Worm (Caenorhabditis elegans): ENCODE data around the gene B0464.6.

Gene B0464.6

DNA sequence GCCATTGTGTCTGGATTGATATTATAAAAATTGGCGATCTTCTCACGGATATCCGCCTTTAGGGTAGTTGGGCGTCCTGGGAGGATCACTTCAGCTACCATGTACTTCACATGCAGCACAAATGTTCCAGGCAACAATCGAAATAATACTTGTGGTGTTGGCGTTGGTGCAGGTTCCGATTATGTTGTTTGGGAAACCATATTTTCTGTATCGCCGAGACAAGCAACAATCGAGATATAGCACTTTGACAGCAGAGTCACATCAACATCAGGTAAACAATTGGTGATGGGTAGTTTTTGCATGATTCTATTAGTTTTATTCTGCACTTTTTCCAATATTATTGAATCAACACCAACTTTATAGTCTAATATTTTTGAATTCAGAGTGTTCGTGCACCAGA lies 52.4 kb downstream of the B0464.6 start, which contains the start of gene T26G10.3:
Gene T26G10.3, minus strand, starts transcription at position 101 of the 400 bp plus-strand sequence.
- TF ChIP-seq nhr-25 (tag; optimal IDR thresholded peaks at IDR 0.05): no peak
- no peak for TF ChIP-seq nhr-11 (tag; optimal IDR thresholded peaks at IDR 0.05)
- TF ChIP-seq elt-1 (tag; optimal IDR thresholded peaks at IDR 0.05): no peak
- TF ChIP-seq egl-5 (tag; optimal IDR thresholded peaks at IDR 0.05): no peak
- TF ChIP-seq hmg-11 (tag; optimal IDR thresholded peaks at IDR 0.05): no peak
- TF ChIP-seq lsy-12 (tag; optimal IDR thresholded peaks at IDR 0.05): no peak
- no peak for TF ChIP-seq fkh-10 (GFP tag; optimal IDR thresholded peaks at IDR 0.05)
- no peak for TF ChIP-seq eor-1 (tag; optimal IDR thresholded peaks at IDR 0.05)
- no peak for TF ChIP-seq aly-2 (tag; optimal IDR thresholded peaks at IDR 0.05)
- no peak for TF ChIP-seq nhr-43 (tag; optimal IDR thresholded peaks at IDR 0.05; ENCODE audit: poor library complexity, severe bottlenecking)
- TF ChIP-seq elt-3 (tag; optimal IDR thresholded peaks at IDR 0.05): no peak
- no peak for TF ChIP-seq nhr-77 (tag; optimal IDR thresholded peaks at IDR 0.05)
- TF ChIP-seq daf-12 (tag; optimal IDR thresholded peaks at IDR 0.05): no peak
- TF ChIP-seq lin-39 (tag; optimal IDR thresholded peaks at IDR 0.05): no peak
- TF ChIP-seq nhr-76 (tag; optimal IDR thresholded peaks at IDR 0.05): no peak
- no peak for TF ChIP-seq unc-39 (tag; optimal IDR thresholded peaks at IDR 0.05)
- no peak for TF ChIP-seq nhr-237 (tag; optimal IDR thresholded peaks at IDR 0.05)
- TF ChIP-seq unc-62 (GFP tag; optimal IDR thresholded peaks at IDR 0.05): no peak
